Worm (Caenorhabditis elegans) whole organism, L4 larva: ENCODE data around the gene C35A5.4.

Source experiments
- F26F4.8 ChIP-seq: fragments of 200-800 bp; sonication (Bioruptor generic); conservative IDR thresholded peaks from 2 replicates; pipeline ENCODE4 v1.3.6; 2022; ENCODE audit warnings: missing genetic modification characterization, missing compliant biosample characterization
- F44E2.7 ChIP-seq: fragments of 200-800 bp; sonication (Bioruptor generic); IDR thresholded peaks from 2 replicates; pipeline ENCODE4 v2.1.2; 2022; ENCODE audit warnings: missing genetic modification characterization, missing compliant biosample characterization
- R02D3.7 ChIP-seq: fragments of 150-350 bp; sonication (generic microtip); optimal IDR thresholded peaks from 3 replicates; lab custom pipeline; 2014; ENCODE audit warnings: missing biosample characterization, missing genetic modification characterization
- T26A8.4 ChIP-seq: fragments of 200-800 bp; sonication (Bioruptor generic); IDR thresholded peaks from 2 replicates; pipeline ENCODE4 v1.3.6; 2022; ENCODE audit warnings: missing genetic modification characterization, missing compliant biosample characterization
- Y105C5A.15 ChIP-seq: fragments of 200-800 bp; sonication (Bioruptor generic); IDR thresholded peaks from 2 replicates; pipeline ENCODE4 v1.3.6; 2022; ENCODE audit warnings: missing genetic modification characterization, missing compliant biosample characterization
- aha-1 ChIP-seq: fragments of 150-350 bp; peaks from one replicate; lab custom pipeline; 2014; ENCODE audit warnings: missing biosample characterization, missing genetic modification characterization
- ama-1 ChIP-seq: fragments of 150-350 bp; optimal IDR thresholded peaks from 2 replicates; lab custom pipeline; 2014; ENCODE audit warnings: inconsistent platforms, mixed read lengths
- ceh-20 ChIP-seq: fragments of 200-800 bp; sonication (Bioruptor generic); IDR thresholded peaks from 2 replicates; pipeline ENCODE4 v1.3.6; 2022; ENCODE audit warnings: missing genetic modification reagents, missing genetic modification characterization, missing compliant biosample characterization
- ceh-28 ChIP-seq: fragments of 150-350 bp; optimal IDR thresholded peaks from 2 replicates; lab custom pipeline; 2014; ENCODE audit warnings: missing biosample characterization, missing genetic modification reagents, missing genetic modification characterization
- ceh-44 ChIP-seq: fragments of 200-800 bp; sonication (Bioruptor generic); IDR thresholded peaks from 2 replicates; pipeline ENCODE4 v1.3.6; 2022; ENCODE audit warnings: missing genetic modification reagents, missing genetic modification characterization, missing compliant biosample characterization
- cey-2 ChIP-seq: sonication (generic microtip); optimal IDR thresholded peaks from 3 replicates; lab custom pipeline; 2017; ENCODE audit warnings: missing genetic modification characterization, mild to moderate bottlenecking, missing compliant biosample characterization, antibody characterized with exemption, borderline replicate concordance; ENCODE audit not compliant: insufficient read depth
- daf-19 ChIP-seq: fragments of 200-800 bp; sonication (Bioruptor generic); conservative IDR thresholded peaks from 2 replicates; pipeline ENCODE4 v1.3.6; 2022; ENCODE audit warnings: missing genetic modification characterization, missing compliant biosample characterization
- daf-8 ChIP-seq: fragments of 200-800 bp; sonication (Bioruptor generic); IDR thresholded peaks from 2 replicates; pipeline ENCODE4 v1.3.6; 2022; ENCODE audit warnings: missing genetic modification characterization, missing compliant biosample characterization
- dpl-1 ChIP-seq: fragments of 150-350 bp; optimal IDR thresholded peaks from 2 replicates; lab custom pipeline; 2014; ENCODE audit warnings: missing biosample characterization, missing genetic modification reagents, missing genetic modification characterization
- duxl-1 ChIP-seq: sonication (generic microtip); optimal IDR thresholded peaks from 2 replicates; lab custom pipeline; 2016; ENCODE audit warnings: mild to moderate bottlenecking, missing genetic modification characterization, moderate library complexity, missing compliant biosample characterization; ENCODE audit not compliant: poor library complexity
- dve-1 ChIP-seq: sonication (generic microtip); optimal IDR thresholded peaks from 2 replicates; lab custom pipeline; 2017; ENCODE audit warnings: antibody characterized with exemption, mild to moderate bottlenecking, missing genetic modification characterization, missing compliant biosample characterization; ENCODE audit not compliant: insufficient read depth
- egl-27 ChIP-seq: sonication (generic microtip); optimal IDR thresholded peaks from 3 replicates; lab custom pipeline; 2017; ENCODE audit warnings: missing biosample characterization, missing genetic modification reagents, missing genetic modification characterization
- hif-1 ChIP-seq, 2 experiments: sonication (generic microtip); optimal IDR thresholded peaks; 2 replicates each; lab custom pipeline; 2016 to 2017; ENCODE audit warnings: missing compliant biosample characterization in 2 of 2, missing genetic modification characterization in 2 of 2, missing genetic modification reagents in 2 of 2, missing genotype in 2 of 2, mild to moderate bottlenecking in 1 of 2
- hlh-30 ChIP-seq: sonication (generic microtip); optimal IDR thresholded peaks from 2 replicates; lab custom pipeline; 2017; ENCODE audit warnings: antibody characterized with exemption, mild to moderate bottlenecking, missing genetic modification characterization, missing compliant biosample characterization; ENCODE audit not compliant: insufficient read depth
- hmg-1.1 ChIP-seq: fragments of 200-800 bp; sonication (Bioruptor generic); IDR thresholded peaks from 2 replicates; pipeline ENCODE4 v1.3.6; 2022; ENCODE audit warnings: missing genetic modification reagents, missing genetic modification characterization, missing compliant biosample characterization
- lim-7 ChIP-seq: fragments of 200-800 bp; sonication (Bioruptor generic); IDR thresholded peaks from 2 replicates; pipeline ENCODE4 v1.3.6; 2022; ENCODE audit warnings: missing genetic modification characterization, missing compliant biosample characterization
- lin-38 ChIP-seq: fragments of 200-800 bp; sonication (Bioruptor generic); IDR thresholded peaks from 2 replicates; pipeline ENCODE4 v1.3.6; 2022; ENCODE audit warnings: missing genetic modification reagents, missing genetic modification characterization, missing compliant biosample characterization
- lin-39 ChIP-seq: fragments of 150-350 bp; optimal IDR thresholded peaks from 2 replicates; lab custom pipeline; 2014; ENCODE audit warnings: missing biosample characterization, missing genetic modification reagents, missing genetic modification characterization
- lsy-2 ChIP-seq, 2 experiments: fragments of 150-350 bp in 1 of 2; sonication (generic microtip) in 1 of 2; optimal IDR thresholded peaks; 2 replicates each; lab custom pipeline; 2014 to 2017; ENCODE audit warnings: missing biosample characterization in 2 of 2, missing genetic modification characterization in 2 of 2
- madf-5 ChIP-seq, 2 experiments: fragments of 200-800 bp; sonication (Bioruptor generic); IDR thresholded peaks; 2 replicates each; pipeline ENCODE4 v1.3.6; 2022; ENCODE audit warnings: missing compliant biosample characterization in 2 of 2, missing genetic modification characterization in 2 of 2
- madf-9 ChIP-seq: fragments of 200-800 bp; sonication (Bioruptor generic); conservative IDR thresholded peaks from 2 replicates; pipeline ENCODE4 v1.3.6; 2022; ENCODE audit warnings: missing genetic modification reagents, missing genetic modification characterization, missing compliant biosample characterization
- mep-1 ChIP-seq: fragments of 150-350 bp; sonication (generic microtip); optimal IDR thresholded peaks from 3 replicates; lab custom pipeline; 2014; ENCODE audit warnings: missing biosample characterization, missing genetic modification characterization
- mes-2 ChIP-seq: sonication (generic microtip); optimal IDR thresholded peaks from 2 replicates; lab custom pipeline; 2016; ENCODE audit warnings: missing genotype, mild to moderate bottlenecking, missing genetic modification characterization, missing compliant biosample characterization; ENCODE audit not compliant: poor library complexity, severe bottlenecking
- nhr-111 ChIP-seq: fragments of 200-800 bp; sonication (Bioruptor generic); optimal IDR thresholded peaks from 2 replicates; lab custom pipeline; 2018; ENCODE audit warnings: mild to moderate bottlenecking, missing genetic modification characterization, missing compliant biosample characterization
- nhr-237 ChIP-seq: sonication (generic microtip); optimal IDR thresholded peaks from 2 replicates; lab custom pipeline; 2017; ENCODE audit warnings: missing biosample characterization, missing genetic modification characterization
- nhr-25 ChIP-seq: sonication (generic microtip); optimal IDR thresholded peaks from 2 replicates; lab custom pipeline; 2017; ENCODE audit warnings: missing genetic modification characterization, mild to moderate bottlenecking, missing compliant biosample characterization, antibody characterized with exemption, moderate library complexity, borderline replicate concordance; ENCODE audit not compliant: insufficient read depth
- nhr-28 ChIP-seq: fragments of 150-350 bp; optimal IDR thresholded peaks from 2 replicates; lab custom pipeline; 2014; ENCODE audit warnings: missing biosample characterization, missing genetic modification characterization
- nhr-42 ChIP-seq: fragments of 200-800 bp; sonication (Bioruptor generic); IDR thresholded peaks from 2 replicates; pipeline ENCODE4 v1.3.6; 2022; ENCODE audit warnings: missing genetic modification characterization, missing compliant biosample characterization
- nhr-48 ChIP-seq: sonication (generic microtip); optimal IDR thresholded peaks from 2 replicates; lab custom pipeline; 2016; ENCODE audit warnings: mild to moderate bottlenecking, missing genetic modification characterization, missing compliant biosample characterization
- nhr-76 ChIP-seq: fragments of 150-350 bp; optimal IDR thresholded peaks from 2 replicates; lab custom pipeline; 2014; ENCODE audit warnings: missing biosample characterization, missing genetic modification characterization
- pqm-1 ChIP-seq: sonication (generic microtip); optimal IDR thresholded peaks from 2 replicates; lab custom pipeline; 2017; ENCODE audit warnings: missing biosample characterization, missing genetic modification characterization
- skn-1 ChIP-seq: fragments of 150-350 bp; optimal IDR thresholded peaks from 2 replicates; lab custom pipeline; 2014; ENCODE audit warnings: missing biosample characterization, missing genetic modification characterization
- unc-39 ChIP-seq: sonication (generic microtip); optimal IDR thresholded peaks from 2 replicates; lab custom pipeline; 2017; ENCODE audit warnings: missing biosample characterization, missing genetic modification characterization
- unc-62 ChIP-seq, 3 experiments: fragments of 150-350 bp in 1 of 3; sonication (generic microtip); optimal IDR thresholded peaks in 2 of 3; peaks in 1 of 3; 1 replicate in 1 of 3; 2 replicates in 2 of 3; lab custom pipeline; 2014 to 2017; ENCODE audit warnings: missing biosample characterization in 3 of 3, missing genetic modification characterization in 3 of 3, missing genetic modification reagents in 3 of 3, missing genotype in 1 of 3
- zip-11 ChIP-seq: fragments of 200-800 bp; sonication (Bioruptor generic); IDR thresholded peaks from 2 replicates; pipeline ENCODE4 v1.3.6; 2022; ENCODE audit warnings: missing genetic modification characterization, missing compliant biosample characterization
- zip-2 ChIP-seq: fragments of 150-350 bp; optimal IDR thresholded peaks from 2 replicates; lab custom pipeline; 2014; ENCODE audit warnings: missing biosample characterization, missing genetic modification characterization
- ztf-11 ChIP-seq: fragments of 150-350 bp; optimal IDR thresholded peaks from 2 replicates; lab custom pipeline; 2014; ENCODE audit warnings: missing biosample characterization, missing genetic modification characterization

C35A5.4 gene

DNA sequence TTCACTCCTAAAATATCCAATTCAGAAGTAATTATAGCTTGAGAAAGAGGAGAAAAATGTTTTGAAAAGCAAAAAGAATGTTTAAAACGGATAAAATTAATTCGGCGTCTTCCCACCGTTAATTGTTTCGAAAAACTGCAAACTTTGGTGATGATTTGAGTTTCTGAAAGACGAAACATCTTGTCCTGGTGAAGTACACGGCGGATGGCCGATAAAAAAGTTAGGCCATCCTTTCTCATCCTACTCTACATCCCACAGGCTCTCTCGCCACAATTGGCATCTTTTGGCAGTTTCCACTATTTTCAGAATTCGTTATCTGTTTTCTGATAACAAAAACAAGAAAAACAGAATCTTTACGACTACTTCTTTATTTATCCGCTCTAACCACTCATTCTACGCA, 29.1 kb downstream of the C35A5.4 start, which contains the start of the genes C35A5.8 and hda-11 (continued):
- TF ChIP-seq hif-1 (tag; optimal IDR thresholded peaks at IDR 0.05; lab: Kevin White, UChicago) (peak in 1 of 2 experiments; percentile 89), madf-9 (peak; percentile 78), ceh-28 (tag; lab: Kevin White, UChicago) (no peak), ama-1 (lab: Kevin White, UChicago) (no peak), lin-38 (peak; percentile 63), duxl-1 (tag; lab: Kevin White, UChicago) (peak; percentile 71)
- TF ChIP-seq, all 104 proteins: peak for 26

DNA sequence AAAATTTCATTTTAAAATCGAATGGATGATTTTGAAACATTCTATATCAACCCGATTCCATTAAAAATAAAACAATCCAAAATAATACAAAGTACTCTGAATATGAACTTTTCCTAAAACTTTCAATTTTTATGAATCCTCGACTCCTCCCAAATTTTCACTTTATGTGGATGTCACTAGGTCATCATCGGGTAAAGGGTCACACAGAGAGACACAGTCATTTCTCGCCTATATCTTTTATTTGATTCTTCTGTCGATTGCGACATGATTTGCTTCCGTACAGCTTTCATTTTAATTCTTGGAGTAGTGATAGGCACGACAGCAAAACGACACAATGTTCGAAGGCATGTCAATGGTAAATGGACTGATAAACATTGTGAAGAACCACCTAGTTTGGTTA, 31.7 kb downstream of the C35A5.4 start, which contains the start of gene F25D1.3:
F25D1.3 (plus strand) TSS at position 225 of the 400 bp plus-strand sequence.
- no peak for TF ChIP-seq cey-2 (tag; lab: Kevin White, UChicago)
- TF ChIP-seq daf-8 (GFP tag; lab: Robert Waterston, UW), result no peak
- TF ChIP-seq nhr-76 (tag; lab: Kevin White, UChicago), result no peak
- TF ChIP-seq lsy-2 (tag; optimal IDR thresholded peaks at IDR 0.05; lab: Kevin White, UChicago), result no peak
- TF ChIP-seq nhr-111, result no peak
- TF ChIP-seq ztf-11 (tag; lab: Kevin White, UChicago), result no peak
- no peak for TF ChIP-seq ama-1 (lab: Kevin White, UChicago)
- TF ChIP-seq zip-2, result no peak
- no peak for TF ChIP-seq R02D3.7 (tag; lab: Kevin White, UChicago)
- TF ChIP-seq unc-39 (tag; lab: Kevin White, UChicago), result no peak
- TF ChIP-seq pqm-1 (tag; lab: Kevin White, UChicago), result no peak
- TF ChIP-seq nhr-25 (tag; lab: Kevin White, UChicago), result no peak
- TF ChIP-seq nhr-48 (tag; lab: Kevin White, UChicago), result no peak
- TF ChIP-seq madf-5 (GFP tag; IDR thresholded peaks at IDR 0.05; lab: Robert Waterston, UW), result no peak
- no peak for TF ChIP-seq skn-1 (tag; lab: Kevin White, UChicago)
- TF ChIP-seq ceh-20 (GFP tag; lab: Robert Waterston, UW), result no peak
- no peak for TF ChIP-seq nhr-42 (GFP tag; lab: Robert Waterston, UW)
- no peak for TF ChIP-seq mep-1

DNA sequence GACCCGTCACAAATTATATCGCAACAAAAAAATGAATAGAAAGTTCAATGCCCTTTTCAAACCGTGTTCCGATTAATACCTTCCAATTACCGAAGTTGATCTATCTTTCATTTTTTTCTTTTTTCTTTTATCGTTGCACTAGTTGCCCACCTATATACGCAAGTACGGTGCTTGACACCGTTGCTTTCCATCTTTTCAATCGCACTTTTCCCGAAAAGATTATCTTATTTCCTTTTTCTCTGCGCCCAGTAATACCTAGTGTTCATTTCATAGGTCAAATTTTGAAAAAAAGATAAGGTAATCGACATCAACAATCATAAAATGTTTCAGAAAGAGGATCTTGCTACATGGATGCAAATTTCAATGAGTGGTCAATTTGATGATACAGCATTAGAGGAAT, 32.8 kb downstream of the C35A5.4 start:
- TF ChIP-seq aha-1 (tag; lab: Kevin White, UChicago) (peak; percentile 90), nhr-28 (tag; lab: Kevin White, UChicago) (peak; percentile 31), Y105C5A.15 (GFP tag; lab: Robert Waterston, UW) (no peak), nhr-237 (tag; lab: Kevin White, UChicago) (no peak)

DNA sequence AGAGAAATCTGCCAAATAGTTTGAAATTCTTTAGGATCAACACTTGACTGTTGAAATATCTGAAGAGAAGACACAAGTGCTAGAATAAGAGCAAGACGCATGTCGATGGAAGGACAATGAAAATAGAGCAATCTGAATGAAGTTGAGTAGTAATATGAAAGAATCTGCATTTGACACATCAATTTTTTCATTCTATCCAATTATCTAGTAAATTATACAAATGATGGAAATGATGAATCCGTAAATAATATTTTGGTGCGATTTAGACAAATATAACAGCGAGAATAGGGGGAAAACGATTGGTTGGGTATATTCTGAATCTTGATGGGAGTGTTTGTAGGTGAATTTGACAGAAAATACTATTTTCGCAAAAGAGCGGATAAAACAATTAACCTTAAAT, 35.9 kb downstream of the C35A5.4 start, which contains the start of gene txt-10:
txt-10 (minus strand) TSS at position 101 of the 400 bp plus-strand sequence.
- no peak for TF ChIP-seq daf-19 (GFP tag; lab: Robert Waterston, UW)
- peak; percentile 9 for TF ChIP-seq mep-1
- peak; percentile 34 for TF ChIP-seq aha-1 (tag; lab: Kevin White, UChicago)
- TF ChIP-seq unc-62 (GFP tag; optimal IDR thresholded peaks at IDR 0.05 in 1 of 2; lab: Kevin White, UChicago), result peak in 1 of 2 experiments; percentile 88
- TF ChIP-seq unc-62 (tag; optimal IDR thresholded peaks at IDR 0.05; lab: Kevin White, UChicago), result no peak

DNA sequence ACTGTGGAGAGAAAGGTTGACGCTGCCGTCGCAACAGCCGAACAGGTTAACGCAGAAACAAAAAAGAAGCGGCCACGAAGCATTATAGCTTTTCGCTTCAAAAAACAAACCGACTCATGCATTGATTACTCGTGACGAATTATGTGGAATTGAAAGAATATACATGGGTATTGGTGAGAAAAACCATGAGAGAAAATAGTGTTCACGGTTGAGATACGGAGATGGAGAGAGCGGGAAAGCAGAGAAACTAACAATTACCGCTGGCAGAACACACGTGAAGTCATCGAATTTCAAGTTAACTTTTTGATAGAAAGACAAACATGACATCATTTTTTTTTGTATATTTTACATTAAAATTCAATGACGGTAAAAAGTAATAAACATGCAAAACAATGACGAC, 38.5 kb downstream of the C35A5.4 start:
- TF ChIP-seq F44E2.7 (GFP tag; lab: Robert Waterston, UW) (no peak), hlh-30 (tag; lab: Kevin White, UChicago) (peak; percentile 79), ceh-44 (no peak), mes-2 (peak; percentile 41), egl-27 (tag; lab: Kevin White, UChicago) (no peak), lim-7 (GFP tag; lab: Robert Waterston, UW) (no peak), zip-2 (no peak), dve-1 (tag; lab: Kevin White, UChicago) (peak; percentile 61), skn-1 (tag; lab: Kevin White, UChicago) (no peak), F26F4.8 (GFP tag; lab: Robert Waterston, UW) (0 out of 2 replicates have a peak, but pooled peaks have one; percentile 34), lin-38 (peak; percentile 29), nhr-111 (no peak), nhr-28 (tag; lab: Kevin White, UChicago) (peak; percentile 55), lsy-2 (tag; optimal IDR thresholded peaks at IDR 0.05; lab: Kevin White, UChicago) (peak in 1 of 2 experiments; percentile 48), dpl-1 (GFP tag; lab: Kevin White, UChicago) (peak; percentile 1), lin-39 (tag; lab: Kevin White, UChicago) (no peak), hmg-1.1 (GFP tag; lab: Robert Waterston, UW) (0 out of 2 replicates have a peak, but pooled peaks have one; percentile 18), T26A8.4 (GFP tag; lab: Robert Waterston, UW) (no peak), zip-11 (no peak)
